Worm (Caenorhabditis elegans) whole organism, L1 larva: ENCODE measurements around the gene ttr-59.
"Not testable (repeated sequence)": the region's sequence is repeated elsewhere in the genome, so short reads cannot be mapped to it uniquely, and the experiment has no call there.

Experiments
- F16B12.6 ChIP-seq: fragments of 150-350 bp; optimal IDR thresholded peaks from 2 replicates; lab custom pipeline; 2014; ENCODE audit warnings: missing biosample characterization, missing genetic modification characterization
- aha-1 ChIP-seq: fragments of 150-350 bp; optimal IDR thresholded peaks from 2 replicates; lab custom pipeline; 2014; ENCODE audit warnings: missing biosample characterization, missing genetic modification characterization
- aly-2 ChIP-seq: fragments of 150-350 bp; optimal IDR thresholded peaks from 2 replicates; lab custom pipeline; 2014; ENCODE audit warnings: missing biosample characterization, missing genetic modification characterization
- ceh-63 ChIP-seq: fragments of 200-800 bp; sonication (Bioruptor generic); optimal IDR thresholded peaks from 2 replicates; lab custom pipeline; 2018; ENCODE audit warnings: mild to moderate bottlenecking, missing genetic modification characterization, missing compliant biosample characterization
- ceh-88 ChIP-seq: fragments of 200-800 bp; sonication (Bioruptor generic); IDR thresholded peaks from 2 replicates; pipeline ENCODE4 v1.3.6; 2022; ENCODE audit warnings: missing genetic modification characterization, missing compliant biosample characterization
- ceh-90 ChIP-seq: sonication (generic microtip); optimal IDR thresholded peaks from 2 replicates; lab custom pipeline; 2016; ENCODE audit warnings: missing genetic modification characterization, missing compliant biosample characterization
- dpl-1 ChIP-seq, 3 experiments: fragments of 150-350 bp in 2 of 3; sonication (generic microtip) in 1 of 3; optimal IDR thresholded peaks; 2 replicates each; lab custom pipeline; 2014 to 2017; ENCODE audit warnings: missing biosample characterization in 3 of 3, missing genetic modification characterization in 3 of 3, missing genetic modification reagents in 3 of 3
- elt-2 ChIP-seq: sonication (generic microtip); optimal IDR thresholded peaks from 2 replicates; lab custom pipeline; 2016; ENCODE audit warnings: missing genetic modification characterization, mild to moderate bottlenecking, inconsistent platforms, missing compliant biosample characterization, missing genetic modification reagents
- fkh-10 ChIP-seq: sonication (generic microtip); optimal IDR thresholded peaks from 2 replicates; lab custom pipeline; 2017; ENCODE audit warnings: missing biosample characterization, missing genetic modification reagents, missing genetic modification characterization
- fkh-8 ChIP-seq: sonication (generic microtip); optimal IDR thresholded peaks from 2 replicates; lab custom pipeline; 2016; ENCODE audit warnings: mild to moderate bottlenecking, missing genetic modification characterization, missing compliant biosample characterization
- hlh-17 ChIP-seq: fragments of 200-800 bp; sonication (Bioruptor generic); optimal IDR thresholded peaks from 2 replicates; lab custom pipeline; 2018; ENCODE audit warnings: missing genetic modification characterization, mild to moderate bottlenecking, missing compliant biosample characterization, moderate library complexity, borderline replicate concordance
- hlh-4 ChIP-seq: sonication (generic microtip); optimal IDR thresholded peaks from 2 replicates; lab custom pipeline; 2016; ENCODE audit warnings: mild to moderate bottlenecking, missing genetic modification characterization, missing compliant biosample characterization
- hpl-2 ChIP-seq: fragments of 150-350 bp; optimal IDR thresholded peaks from 2 replicates; lab custom pipeline; 2014; ENCODE audit warnings: missing biosample characterization, missing genetic modification reagents, missing genetic modification characterization
- lin-39 ChIP-seq: fragments of 150-350 bp; optimal IDR thresholded peaks from 2 replicates; lab custom pipeline; 2014; ENCODE audit warnings: missing biosample characterization, missing genetic modification reagents, missing genetic modification characterization
- lsy-2 ChIP-seq, 2 experiments: fragments of 150-350 bp; optimal IDR thresholded peaks; 2 replicates each; lab custom pipeline; 2014; ENCODE audit warnings: missing biosample characterization in 2 of 2, missing genetic modification characterization in 2 of 2
- nhr-11 ChIP-seq: fragments of 150-350 bp; optimal IDR thresholded peaks from 2 replicates; lab custom pipeline; 2014; ENCODE audit warnings: missing biosample characterization, missing genetic modification characterization
- nhr-12 ChIP-seq: sonication (generic microtip); optimal IDR thresholded peaks from 2 replicates; lab custom pipeline; 2017; ENCODE audit warnings: missing biosample characterization, missing genetic modification characterization
- nhr-237 ChIP-seq: fragments of 150-350 bp; optimal IDR thresholded peaks from 2 replicates; lab custom pipeline; 2014; ENCODE audit warnings: missing biosample characterization, missing genetic modification characterization
- nhr-47 ChIP-seq: sonication (generic microtip); optimal IDR thresholded peaks from 2 replicates; lab custom pipeline; 2016; ENCODE audit warnings: mild to moderate bottlenecking, missing genetic modification characterization, moderate library complexity, missing compliant biosample characterization
- nhr-71 ChIP-seq: sonication (generic microtip); optimal IDR thresholded peaks from 2 replicates; lab custom pipeline; 2016; ENCODE audit warnings: mild to moderate bottlenecking, missing genetic modification characterization, moderate library complexity, missing compliant biosample characterization
- nhr-77 ChIP-seq: fragments of 150-350 bp; optimal IDR thresholded peaks from 2 replicates; lab custom pipeline; 2014; ENCODE audit warnings: missing biosample characterization, missing genetic modification characterization
- nhr-85 ChIP-seq: sonication (generic microtip); peaks from one replicate; lab custom pipeline; 2016; ENCODE audit warnings: missing genetic modification characterization, inconsistent platforms, missing compliant biosample characterization
- pqm-1 ChIP-seq: sonication (generic microtip); optimal IDR thresholded peaks from 3 replicates; lab custom pipeline; 2017; ENCODE audit warnings: missing biosample characterization, missing genetic modification characterization
- rnt-1 ChIP-seq: sonication (generic microtip); optimal IDR thresholded peaks from 2 replicates; lab custom pipeline; 2016; ENCODE audit warnings: mild to moderate bottlenecking, missing genetic modification characterization, moderate library complexity, missing compliant biosample characterization
- skn-1 ChIP-seq: fragments of 150-350 bp; optimal IDR thresholded peaks from 2 replicates; lab custom pipeline; 2014; ENCODE audit warnings: missing biosample characterization, missing genetic modification characterization
- sox-4 ChIP-seq: sonication (generic microtip); optimal IDR thresholded peaks from 2 replicates; lab custom pipeline; 2016; ENCODE audit warnings: missing genetic modification characterization, missing compliant biosample characterization
- sptf-1 ChIP-seq: fragments of 150-350 bp; optimal IDR thresholded peaks from 2 replicates; lab custom pipeline; 2014; ENCODE audit warnings: missing biosample characterization, missing genetic modification characterization
- unc-30 ChIP-seq: sonication (generic microtip); optimal IDR thresholded peaks from 2 replicates; lab custom pipeline; 2017; ENCODE audit warnings: missing biosample characterization, missing genetic modification characterization
- ztf-4 ChIP-seq: fragments of 150-350 bp; optimal IDR thresholded peaks from 2 replicates; lab custom pipeline; 2014; ENCODE audit warnings: missing biosample characterization, missing genetic modification characterization

Gene ttr-59

DNA sequence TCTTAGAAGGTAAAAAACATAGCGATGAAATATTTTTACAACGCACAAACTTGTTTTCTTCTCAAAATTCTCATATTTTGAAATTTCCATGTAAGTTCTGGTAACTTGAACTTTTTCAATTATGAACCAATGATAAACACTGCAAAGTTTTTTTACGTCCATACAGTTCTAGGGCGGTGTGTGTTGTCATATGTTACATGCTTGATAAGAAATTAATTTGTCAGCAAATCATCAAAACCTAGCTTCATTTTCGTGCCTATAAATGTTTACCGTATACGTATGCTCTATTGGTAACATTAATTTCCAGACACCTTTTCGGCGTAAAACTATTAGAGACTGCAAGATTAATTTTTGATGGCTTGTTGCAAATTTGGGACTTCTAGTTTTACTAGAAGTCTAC is 13.6 kb downstream of the ttr-59 start:
- no peak for TF ChIP-seq skn-1
- peak; percentile 21 for TF ChIP-seq elt-2 (tag; lab: Kevin White, UChicago)
- TF ChIP-seq, all 84 proteins: peak for 1

DNA sequence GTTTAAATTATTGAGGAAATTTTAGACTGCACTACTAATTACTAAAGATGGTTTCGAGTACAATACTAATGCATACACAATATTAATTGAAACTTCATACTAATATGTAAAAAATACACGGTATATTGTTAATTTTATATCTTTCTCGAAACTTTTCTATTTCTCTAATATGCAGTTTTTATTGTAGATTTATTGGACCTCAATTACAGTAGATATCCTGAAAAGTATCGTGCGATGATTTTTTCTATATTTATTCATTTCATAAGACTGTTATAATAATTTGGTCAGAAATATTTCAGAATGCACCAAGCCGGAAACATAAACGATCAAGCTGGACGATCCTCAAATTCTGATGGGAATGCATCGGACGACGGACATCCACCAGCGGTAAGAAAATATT is 14.1 kb downstream of the ttr-59 start, which contains the start of gene C07D8.5:
TSS of gene C07D8.5 (plus strand) at position 301 of the 400 bp plus-strand sequence.
- no peak for TF ChIP-seq hpl-2 (GFP tag; lab: Kevin White, UChicago)
- TF ChIP-seq ztf-4 (tag; lab: Kevin White, UChicago): no peak
- no peak for TF ChIP-seq sox-4

- not testable (repeated sequence) for TF ChIP-seq ceh-90 (tag; lab: Kevin White, UChicago); nhr-85; nhr-237 (tag; lab: Kevin White, UChicago)
Measured at ce11 chrX:7365267-7365666, 35.6 kb downstream of the ttr-59 start, which contains the start of gene C56G3.2. Gene C56G3.2, plus strand, starts transcription at chrX:7365567.

DNA sequence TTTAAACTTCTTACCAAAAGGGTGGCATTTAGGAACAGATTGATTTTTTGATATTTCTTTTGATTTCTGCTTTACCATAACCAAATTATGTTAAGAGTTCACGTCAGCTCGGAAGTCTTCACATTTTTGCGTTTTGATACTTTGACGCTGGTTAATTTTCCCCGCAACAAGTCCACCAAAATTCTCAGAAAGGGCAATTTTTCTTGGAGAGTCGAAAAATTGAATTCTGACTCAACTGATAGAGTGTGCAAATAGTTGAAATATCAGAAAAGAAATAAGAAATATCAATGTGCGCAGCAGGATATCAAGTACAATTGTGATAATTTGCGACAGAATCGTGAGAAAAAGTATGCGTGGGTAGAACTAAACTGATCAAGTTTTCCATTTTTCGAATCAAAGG is 40.2 kb downstream of the ttr-59 start:
- TF ChIP-seq nhr-71 (tag; lab: Kevin White, UChicago) (peak; percentile 50), nhr-77 (tag; lab: Kevin White, UChicago) (no peak), fkh-8 (peak; percentile 84), nhr-47 (tag; lab: Kevin White, UChicago) (peak; percentile 41), hlh-17 (GFP tag; lab: Kevin White, UChicago) (no peak)

- no peak for TF ChIP-seq nhr-47 (tag; lab: Kevin White, UChicago)
- no peak for TF ChIP-seq fkh-8
- no peak for TF ChIP-seq sptf-1 (tag; lab: Kevin White, UChicago)
- no peak for TF ChIP-seq nhr-237 (tag; lab: Kevin White, UChicago)
- TF ChIP-seq ceh-63 (GFP tag; lab: Kevin White, UChicago): no peak
- no peak for TF ChIP-seq nhr-12
- TF ChIP-seq ztf-4 (tag; lab: Kevin White, UChicago): no peak
- TF ChIP-seq aly-2 (tag; lab: Kevin White, UChicago): no peak
- no peak for TF ChIP-seq pqm-1 (tag; lab: Kevin White, UChicago)
- no peak for TF ChIP-seq dpl-1 (GFP tag; optimal IDR thresholded peaks at IDR 0.05; lab: Kevin White, UChicago)
- TF ChIP-seq ceh-88: no peak
Measured at ce11 chrX:7371945-7372344, 42.3 kb downstream of the ttr-59 start.

DNA sequence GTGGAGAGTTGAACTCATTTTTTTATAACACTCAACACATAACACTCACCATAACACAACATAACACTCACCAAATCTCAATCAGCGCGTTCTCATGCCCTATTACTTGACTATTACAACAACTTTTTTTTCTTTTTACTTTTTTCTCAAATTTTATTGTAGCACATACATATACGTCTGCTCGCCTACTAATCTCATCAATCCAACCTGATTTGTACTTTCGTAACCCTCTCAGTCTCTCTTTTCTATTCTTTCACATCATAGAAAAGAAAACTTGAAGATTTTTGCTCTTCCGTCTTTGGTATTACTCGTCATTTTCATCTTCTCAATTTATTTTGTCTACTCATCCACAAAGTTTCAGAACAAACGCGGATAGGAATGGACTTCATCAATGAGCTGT is 47.3 kb downstream of the ttr-59 start, which contains the start of gene npr-8:
TSS of gene npr-8 (plus strand) at position 362 of the 400 bp plus-strand sequence.
- no peak for TF ChIP-seq lsy-2 (tag; optimal IDR thresholded peaks at IDR 0.05; lab: Kevin White, UChicago)
- peak; percentile 53 for TF ChIP-seq fkh-10 (GFP tag; lab: Kevin White, UChicago)

DNA sequence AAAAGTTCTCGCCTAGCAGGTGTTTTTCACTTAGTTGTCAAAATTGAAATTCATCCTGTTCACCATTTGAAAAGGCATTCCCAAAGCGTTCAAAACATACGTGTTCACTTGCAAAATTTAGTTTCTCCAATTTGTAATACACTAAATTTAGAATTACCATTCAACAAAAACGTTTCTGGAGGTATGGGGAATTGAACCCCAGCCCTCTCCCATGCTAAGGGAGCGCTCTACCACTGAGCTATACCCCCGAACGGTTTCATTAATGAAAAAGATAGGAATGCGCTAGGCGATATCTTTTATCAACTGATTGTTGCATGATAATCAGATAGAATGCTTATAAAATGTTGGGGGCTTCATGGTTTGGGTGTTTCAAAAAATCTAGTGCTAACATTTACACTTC is 49.0 kb downstream of the ttr-59 start:
- TF ChIP-seq nhr-11 (no peak), lin-39 (no peak), aha-1 (tag; lab: Kevin White, UChicago) (no peak), F16B12.6 (tag; lab: Kevin White, UChicago) (no peak), nhr-237 (tag; lab: Kevin White, UChicago) (no peak), rnt-1 (tag; lab: Kevin White, UChicago) (no peak), sptf-1 (tag; lab: Kevin White, UChicago) (no peak), hlh-4 (tag; lab: Kevin White, UChicago) (no peak), unc-30 (tag; lab: Kevin White, UChicago) (no peak)
